Fruit fly (Drosophila melanogaster): ENCODE results near the gene mnb.

mnb gene

DNA sequence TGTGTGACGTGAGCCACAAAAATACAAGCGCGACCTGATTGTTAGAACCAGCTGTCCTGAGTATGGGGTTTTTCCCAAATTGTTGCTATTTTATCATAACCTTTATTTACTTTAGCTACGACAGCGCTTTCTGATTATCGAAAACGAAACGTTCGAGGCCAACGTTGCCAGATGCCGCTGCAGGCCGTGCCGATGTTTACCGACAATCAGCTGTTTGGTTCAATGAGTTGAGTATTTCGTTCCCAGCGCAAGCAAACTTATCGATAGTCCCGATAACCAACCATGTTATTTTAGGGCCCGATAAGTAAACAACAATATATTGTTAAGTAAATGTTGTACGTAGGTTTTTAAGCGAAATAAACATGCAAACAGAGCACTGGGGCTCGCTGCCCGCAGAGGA lies 36.8 kb downstream of the mnb start, which contains the start of the genes CG15814 and Spt7 (continued):
- TF ChIP-seq BtbVII (GFP tag; optimal IDR thresholded peaks at IDR 0.05) (peak; percentile 3), CG14014 (GFP tag; IDR thresholded peaks at IDR 0.05) (peak; percentile 18; the same call in 1 of the 2 replicates), Optix (GFP tag; IDR thresholded peaks at IDR 0.05) (no peak), Hr51 (GFP tag; optimal IDR thresholded peaks at IDR 0.05) (peak in 1 of 2 experiments; percentile 38), slp2 (GFP tag; optimal IDR thresholded peaks at IDR 0.05) (peak; percentile 26), CG10366 (GFP tag; IDR thresholded peaks at IDR 0.05) (no peak), CG9797 (GFP tag; optimal IDR thresholded peaks at IDR 0.05) (peak; percentile 54), dpn (GFP tag; optimal IDR thresholded peaks at IDR 0.05) (peak; percentile 11 to 32), CG9727 (GFP tag; optimal IDR thresholded peaks at IDR 0.05) (peak; percentile 43), CG17361 (GFP tag; IDR thresholded peaks at IDR 0.05) (0 out of 3 replicates have a peak, but pooled peaks have one; percentile 25), CrebB (tag; optimal IDR thresholded peaks at IDR 0.05) (peak; percentile 35), Dbx (GFP tag; IDR thresholded peaks at IDR 0.05) (no peak), ato (GFP tag; IDR thresholded peaks at IDR 0.05; ENCODE audit: partially characterized antibody) (peak; percentile 91), ara (GFP tag; IDR thresholded peaks at IDR 0.05) (0 out of 2 replicates have a peak, but pooled peaks have one; percentile 24), mld (GFP tag; IDR thresholded peaks at IDR 0.05; ENCODE audit: partially characterized antibody) (peak; percentile 82), CG11398 (GFP tag; optimal IDR thresholded peaks at IDR 0.05) (no peak), zfh2 (GFP tag; optimal IDR thresholded peaks at IDR 0.05) (peak; percentile 9), Hr78 (GFP tag; optimal IDR thresholded peaks at IDR 0.05) (no peak), D19A (tag; optimal IDR thresholded peaks at IDR 0.05) (no peak), CG18764 (GFP tag; optimal IDR thresholded peaks at IDR 0.05) (peak; percentile 15), CG14441 (GFP tag; IDR thresholded peaks at IDR 0.05) (peak; percentile 6; the same call in 1 of the 2 replicates), bigmax (GFP tag; optimal IDR thresholded peaks at IDR 0.05) (peak; percentile 76), Dll (GFP tag; IDR thresholded peaks at IDR 0.05; ENCODE audit: partially characterized antibody) (peak; percentile 82), fd96Cb (tag; optimal IDR thresholded peaks at IDR 0.05) (no peak), CG9609 (GFP tag; optimal IDR thresholded peaks at IDR 0.05) (no peak), inv (GFP tag; IDR thresholded peaks at IDR 0.05; ENCODE audit: partially characterized antibody) (peak; percentile 81), CG6791 (GFP tag; IDR thresholded peaks at IDR 0.05; ENCODE audit: partially characterized antibody) (peak; percentile 89), Mad (GFP tag; optimal IDR thresholded peaks at IDR 0.05) (peak; percentile 50), CG8924 (tag; optimal IDR thresholded peaks at IDR 0.05) (peak; percentile 49), Scr (GFP tag; IDR thresholded peaks at IDR 0.05; ENCODE audit: partially characterized antibody) (peak; percentile 83), br (optimal IDR thresholded peaks at IDR 0.05) (no peak), CG13894 (tag; optimal IDR thresholded peaks at IDR 0.05) (no peak), CG12391 (tag; optimal IDR thresholded peaks at IDR 0.05) (peak; percentile 22), CG7928 (GFP tag; optimal IDR thresholded peaks at IDR 0.05) (peak; percentile 6), abd-A (tag; optimal IDR thresholded peaks at IDR 0.05) (no peak), sr (GFP tag; IDR thresholded peaks at IDR 0.05) (0 out of 3 replicates have a peak, but pooled peaks have one; percentile 9), dan (GFP tag; IDR thresholded peaks at IDR 0.05) (no peak), CG2120 (GFP tag; optimal IDR thresholded peaks at IDR 0.05) (peak; percentile 47), MESR4 (GFP tag; optimal IDR thresholded peaks at IDR 0.05) (peak; percentile 62), eyg (GFP tag; optimal IDR thresholded peaks at IDR 0.05) (peak; percentile 51), CG43689 (GFP tag; IDR thresholded peaks at IDR 0.05) (no peak), CG10543 (GFP tag; optimal IDR thresholded peaks at IDR 0.05) (peak; percentile 60), pnt (GFP tag; optimal IDR thresholded peaks at IDR 0.05) (peak; percentile 46), CG1603 (tag; optimal IDR thresholded peaks at IDR 0.05) (peak; percentile 78), sens (GFP tag) (peak; percentile 81), trem (tag; optimal IDR thresholded peaks at IDR 0.05) (peak; percentile 81), CG10431 (GFP tag; optimal IDR thresholded peaks at IDR 0.05) (no peak), ERR (GFP tag; optimal IDR thresholded peaks at IDR 0.05) (peak; percentile 13), CG5953 (GFP tag; IDR thresholded peaks at IDR 0.05) (no peak), CG9932 (GFP tag; IDR thresholded peaks at IDR 0.05) (peak; percentile 21; the same call in 1 of the 2 replicates)

All from whole organism, embryonic.